Worm (Caenorhabditis elegans): ENCODE data around the gene acl-2.

Gene acl-2

DNA sequence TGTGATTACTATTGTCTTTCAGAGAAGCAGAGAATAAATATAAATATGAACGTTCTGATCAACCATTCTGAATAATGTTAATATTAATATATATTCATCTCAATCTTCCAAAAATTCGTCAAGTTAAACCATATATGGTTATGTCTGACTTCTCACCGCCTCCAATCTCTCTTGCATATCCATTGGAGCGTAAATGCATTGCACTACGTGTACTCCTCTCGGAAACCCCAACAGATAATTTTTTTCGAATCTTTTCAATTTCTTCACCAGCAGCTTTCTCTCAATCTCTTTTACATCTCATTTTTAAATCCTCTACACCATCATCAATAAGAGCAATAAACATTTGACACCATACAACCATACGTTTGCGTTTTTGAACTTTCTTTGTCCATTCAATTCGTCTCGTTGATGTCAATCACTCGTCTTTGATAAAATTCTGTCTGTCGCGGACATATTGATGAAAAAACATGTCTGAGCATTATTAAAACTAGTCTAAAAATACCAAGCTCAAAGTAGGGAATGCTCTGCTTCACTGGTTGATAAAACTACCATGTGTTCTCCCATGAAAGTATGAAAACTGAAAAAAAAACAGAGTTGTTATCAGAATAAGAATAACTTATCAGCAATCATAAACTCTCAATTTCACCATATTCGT lies 27.4 kb downstream of the acl-2 start (continued):
- TF ChIP-seq unc-62 (GFP tag; optimal IDR thresholded peaks at IDR 0.05): no peak
- TF ChIP-seq ceh-16 (tag; optimal IDR thresholded peaks at IDR 0.05): no peak
- no peak for TF ChIP-seq dmd-4 (tag; optimal IDR thresholded peaks at IDR 0.05)
- TF ChIP-seq unc-55 (GFP tag; optimal IDR thresholded peaks at IDR 0.05): peak; percentile 87
- no peak for TF ChIP-seq fos-1 (tag; optimal IDR thresholded peaks at IDR 0.05)
- peak; percentile 72 for TF ChIP-seq nhr-129 (tag; optimal IDR thresholded peaks at IDR 0.05)
- no peak for TF ChIP-seq ztf-1 (GFP tag; conservative IDR thresholded peaks at IDR 0.05)
- no peak for TF ChIP-seq alr-1 (tag; optimal IDR thresholded peaks at IDR 0.05)
- no peak for TF ChIP-seq aly-2 (tag; optimal IDR thresholded peaks at IDR 0.05)
- TF ChIP-seq snpc-4 (tag; optimal IDR thresholded peaks at IDR 0.05): peak; percentile 60
- TF ChIP-seq nhr-6 (tag; optimal IDR thresholded peaks at IDR 0.05): no peak
- no peak for TF ChIP-seq Y55F3AM.14 (GFP tag; optimal IDR thresholded peaks at IDR 0.05)
- peak; percentile 14 for TF ChIP-seq zag-1 (tag; optimal IDR thresholded peaks at IDR 0.05)

- TF ChIP-seq mdl-1 (tag; optimal IDR thresholded peaks at IDR 0.05) (no peak), sma-9 (GFP tag; optimal IDR thresholded peaks at IDR 0.05) (peak; percentile 52), sma-9 (tag; optimal IDR thresholded peaks at IDR 0.05) (no peak), nhr-129 (tag; optimal IDR thresholded peaks at IDR 0.05) (peak; percentile 12), crh-2 (tag; optimal IDR thresholded peaks at IDR 0.05) (peak; percentile 38), R02D3.7 (tag; optimal IDR thresholded peaks at IDR 0.05) (no peak), aly-2 (tag; optimal IDR thresholded peaks at IDR 0.05) (no peak), nhr-6 (tag; optimal IDR thresholded peaks at IDR 0.05) (peak; percentile 41), nhr-25 (tag; optimal IDR thresholded peaks at IDR 0.05) (peak; percentile 60), nhr-10 (tag; optimal IDR thresholded peaks at IDR 0.05) (no peak), blmp-1 (tag; optimal IDR thresholded peaks at IDR 0.05; ENCODE audit: insufficient read depth) (peak; percentile 55)
Observed at ce11 chrV:10002720-10003119, 28.2 kb downstream of the acl-2 start.

- TF ChIP-seq dmd-4 (tag; optimal IDR thresholded peaks at IDR 0.05) (no peak), unc-55 (GFP tag; optimal IDR thresholded peaks at IDR 0.05) (no peak), egl-27 (tag; optimal IDR thresholded peaks at IDR 0.05) (no peak), nhr-10 (tag; optimal IDR thresholded peaks at IDR 0.05) (no peak), alr-1 (tag; optimal IDR thresholded peaks at IDR 0.05) (no peak), mbf-1 (tag; optimal IDR thresholded peaks at IDR 0.05) (no peak), sma-9 (GFP tag; optimal IDR thresholded peaks at IDR 0.05) (no peak), sma-9 (tag; optimal IDR thresholded peaks at IDR 0.05) (no peak), ZK546.5 (tag; optimal IDR thresholded peaks at IDR 0.05) (no peak), snpc-4 (tag; optimal IDR thresholded peaks at IDR 0.05) (no peak), nhr-25 (tag; optimal IDR thresholded peaks at IDR 0.05) (no peak), gmeb-1 (tag; optimal IDR thresholded peaks at IDR 0.05) (no peak), nhr-11 (tag; optimal IDR thresholded peaks at IDR 0.05) (no peak), elt-1 (tag; optimal IDR thresholded peaks at IDR 0.05) (no peak), mdl-1 (tag; optimal IDR thresholded peaks at IDR 0.05) (no peak), lin-39 (tag; optimal IDR thresholded peaks at IDR 0.05) (no peak), aly-2 (tag; optimal IDR thresholded peaks at IDR 0.05) (no peak)
Observed at ce11 chrV:10000760-10001159, 30.1 kb downstream of the acl-2 start, which contains the start of gene K08H10.10. Gene K08H10.10 (plus strand): TSS chrV:10001060.

DNA sequence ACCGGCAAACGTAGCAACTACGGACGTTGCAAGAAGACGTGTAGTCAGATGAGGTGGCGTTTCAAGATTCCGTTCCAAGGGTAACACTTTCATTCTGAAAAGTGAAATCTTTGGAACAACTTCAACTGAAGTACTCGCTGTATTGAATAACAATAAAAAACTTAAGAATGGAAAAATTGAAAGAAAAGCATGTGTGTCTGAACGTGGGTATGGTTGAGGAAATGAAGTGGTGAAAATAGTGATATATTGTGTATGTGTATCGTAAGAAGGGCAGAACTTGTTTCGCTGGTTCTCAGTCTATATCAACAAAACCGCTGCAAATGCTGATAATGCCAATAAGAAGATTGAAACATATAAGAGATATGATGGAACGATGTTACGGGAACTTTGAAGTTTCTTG lies 35.1 kb downstream of the acl-2 start, which contains the start of gene K08H10.6:
Gene K08H10.6, minus strand, starts transcription at position 101 of the 400 bp plus-strand sequence.
- TF ChIP-seq lin-11 (tag; optimal IDR thresholded peaks at IDR 0.05): no peak

- no peak for TF ChIP-seq zag-1 (tag; optimal IDR thresholded peaks at IDR 0.05)
- no peak for TF ChIP-seq egl-27 (tag; optimal IDR thresholded peaks at IDR 0.05)
- TF ChIP-seq gmeb-1 (tag; optimal IDR thresholded peaks at IDR 0.05): peak; percentile 15
- TF ChIP-seq Y55F3AM.14 (GFP tag; optimal IDR thresholded peaks at IDR 0.05): no peak
- TF ChIP-seq unc-62 (GFP tag; optimal IDR thresholded peaks at IDR 0.05): no peak
- TF ChIP-seq F13H6.1 (tag; optimal IDR thresholded peaks at IDR 0.05): no peak
- TF ChIP-seq nhr-129 (tag; optimal IDR thresholded peaks at IDR 0.05): no peak
- TF ChIP-seq alr-1 (tag; optimal IDR thresholded peaks at IDR 0.05): no peak
- no peak for TF ChIP-seq nhr-237 (tag; optimal IDR thresholded peaks at IDR 0.05)
- TF ChIP-seq elt-1 (tag; optimal IDR thresholded peaks at IDR 0.05): no peak
- TF ChIP-seq mbf-1 (tag; optimal IDR thresholded peaks at IDR 0.05): no peak
- peak; percentile 55 for TF ChIP-seq unc-55 (GFP tag; optimal IDR thresholded peaks at IDR 0.05)
- TF ChIP-seq crh-2 (tag; optimal IDR thresholded peaks at IDR 0.05): no peak
- TF ChIP-seq elt-3 (tag; optimal IDR thresholded peaks at IDR 0.05): no peak
- no peak for TF ChIP-seq lin-11 (tag; optimal IDR thresholded peaks at IDR 0.05)
- peak; percentile 35 for TF ChIP-seq C34F6.9 (tag; optimal IDR thresholded peaks at IDR 0.05)
- TF ChIP-seq aly-2 (tag; optimal IDR thresholded peaks at IDR 0.05): no peak
- TF ChIP-seq sma-9 (GFP tag; optimal IDR thresholded peaks at IDR 0.05): no peak
- TF ChIP-seq sma-9 (tag; optimal IDR thresholded peaks at IDR 0.05): no peak
Observed at ce11 chrV:9991610-9992009, 39.3 kb downstream of the acl-2 start, which contains the start of the genes rde-1 and trpp-6. Gene rde-1 (minus strand): TSS chrV:9991642. Gene trpp-6 (plus strand): TSS chrV:9991895.

Measured in whole organism, L2 larva.